Worm (Caenorhabditis elegans) whole organism, L4 larva: Measurements from ENCODE around the gene jun-1.

Experiments
- F10B5.3 ChIP-seq: sonication (generic microtip); optimal IDR thresholded peaks from 2 replicates; lab custom pipeline; 2016; ENCODE audit warnings: mild to moderate bottlenecking, missing genetic modification characterization, missing compliant biosample characterization
- F26F4.8 ChIP-seq: fragments of 200-800 bp; sonication (Bioruptor generic); conservative IDR thresholded peaks from 2 replicates; pipeline ENCODE4 v1.3.6; 2022; ENCODE audit warnings: missing genetic modification characterization, missing compliant biosample characterization
- Y105C5A.15 ChIP-seq: fragments of 200-800 bp; sonication (Bioruptor generic); IDR thresholded peaks from 2 replicates; pipeline ENCODE4 v1.3.6; 2022; ENCODE audit warnings: missing genetic modification characterization, missing compliant biosample characterization
- ZK337.2 ChIP-seq: fragments of 200-800 bp; sonication (Bioruptor generic); IDR thresholded peaks from 2 replicates; pipeline ENCODE4 v1.3.6; 2022; ENCODE audit warnings: missing genetic modification reagents, missing genetic modification characterization, missing compliant biosample characterization
- aha-1 ChIP-seq: fragments of 150-350 bp; peaks from one replicate; lab custom pipeline; 2014; ENCODE audit warnings: missing biosample characterization, missing genetic modification characterization
- attf-4 ChIP-seq: sonication (generic microtip); optimal IDR thresholded peaks from 3 replicates; lab custom pipeline; 2017; ENCODE audit warnings: missing biosample characterization, missing genetic modification characterization
- ceh-32 ChIP-seq: sonication (generic microtip); optimal IDR thresholded peaks from 2 replicates; lab custom pipeline; 2016; ENCODE audit warnings: mild to moderate bottlenecking, missing genetic modification characterization, missing compliant biosample characterization; ENCODE audit not compliant: poor library complexity
- cey-2 ChIP-seq: sonication (generic microtip); optimal IDR thresholded peaks from 3 replicates; lab custom pipeline; 2017; ENCODE audit warnings: missing genetic modification characterization, mild to moderate bottlenecking, missing compliant biosample characterization, antibody characterized with exemption, borderline replicate concordance; ENCODE audit not compliant: insufficient read depth
- ctbp-1 ChIP-seq: fragments of 200-800 bp; sonication (Bioruptor generic); IDR thresholded peaks from 2 replicates; pipeline ENCODE4 v1.3.6; 2022; ENCODE audit warnings: missing genetic modification reagents, missing genetic modification characterization, missing compliant biosample characterization
- daf-12 ChIP-seq: fragments of 150-350 bp; optimal IDR thresholded peaks from 2 replicates; lab custom pipeline; 2014; ENCODE audit warnings: missing biosample characterization, missing genetic modification reagents, missing genetic modification characterization
- daf-16 ChIP-seq, 3 experiments: sonication (generic microtip); optimal IDR thresholded peaks; 2 replicates each; lab custom pipeline; 2016 to 2017; ENCODE audit warnings: missing genetic modification characterization in 3 of 3, missing genetic modification reagents in 3 of 3, mild to moderate bottlenecking in 2 of 3, missing compliant biosample characterization in 2 of 3, missing biosample characterization in 1 of 3, moderate library complexity in 1 of 3
- daf-8 ChIP-seq: fragments of 200-800 bp; sonication (Bioruptor generic); IDR thresholded peaks from 2 replicates; pipeline ENCODE4 v1.3.6; 2022; ENCODE audit warnings: missing genetic modification characterization, missing compliant biosample characterization
- dmd-6 ChIP-seq: fragments of 200-800 bp; sonication (Bioruptor generic); IDR thresholded peaks from 2 replicates; pipeline ENCODE4 v1.3.6; 2022; ENCODE audit warnings: missing genetic modification reagents, missing genetic modification characterization, missing compliant biosample characterization
- dmd-8 ChIP-seq: fragments of 200-800 bp; sonication (Bioruptor generic); IDR thresholded peaks from 2 replicates; pipeline ENCODE4 v1.3.6; 2022; ENCODE audit warnings: missing genetic modification characterization, missing compliant biosample characterization
- dve-1 ChIP-seq: sonication (generic microtip); optimal IDR thresholded peaks from 2 replicates; lab custom pipeline; 2017; ENCODE audit warnings: antibody characterized with exemption, mild to moderate bottlenecking, missing genetic modification characterization, missing compliant biosample characterization; ENCODE audit not compliant: insufficient read depth
- egl-43 ChIP-seq: fragments of 200-800 bp; sonication (Bioruptor generic); IDR thresholded peaks from 2 replicates; pipeline ENCODE4 v1.3.6; 2022; ENCODE audit warnings: missing genetic modification reagents, missing genetic modification characterization, missing compliant biosample characterization
- hif-1 ChIP-seq, 2 experiments: sonication (generic microtip); optimal IDR thresholded peaks; 2 replicates each; lab custom pipeline; 2016 to 2017; ENCODE audit warnings: missing compliant biosample characterization in 2 of 2, missing genetic modification characterization in 2 of 2, missing genetic modification reagents in 2 of 2, missing genotype in 2 of 2, mild to moderate bottlenecking in 1 of 2
- hlh-30 ChIP-seq: sonication (generic microtip); optimal IDR thresholded peaks from 2 replicates; lab custom pipeline; 2017; ENCODE audit warnings: antibody characterized with exemption, mild to moderate bottlenecking, missing genetic modification characterization, missing compliant biosample characterization; ENCODE audit not compliant: insufficient read depth
- hmg-1.1 ChIP-seq: fragments of 200-800 bp; sonication (Bioruptor generic); IDR thresholded peaks from 2 replicates; pipeline ENCODE4 v1.3.6; 2022; ENCODE audit warnings: missing genetic modification reagents, missing genetic modification characterization, missing compliant biosample characterization
- lin-1 ChIP-seq: fragments of 200-800 bp; sonication (Bioruptor generic); IDR thresholded peaks from 2 replicates; pipeline ENCODE4 v1.3.6; 2022; ENCODE audit warnings: missing genetic modification reagents, missing genetic modification characterization, missing compliant biosample characterization
- lin-38 ChIP-seq: fragments of 200-800 bp; sonication (Bioruptor generic); IDR thresholded peaks from 2 replicates; pipeline ENCODE4 v1.3.6; 2022; ENCODE audit warnings: missing genetic modification reagents, missing genetic modification characterization, missing compliant biosample characterization
- lin-39 ChIP-seq: fragments of 150-350 bp; optimal IDR thresholded peaks from 2 replicates; lab custom pipeline; 2014; ENCODE audit warnings: missing biosample characterization, missing genetic modification reagents, missing genetic modification characterization
- lsy-2 ChIP-seq, 2 experiments: fragments of 150-350 bp in 1 of 2; sonication (generic microtip) in 1 of 2; optimal IDR thresholded peaks; 2 replicates each; lab custom pipeline; 2014 to 2017; ENCODE audit warnings: missing biosample characterization in 2 of 2, missing genetic modification characterization in 2 of 2
- madf-9 ChIP-seq: fragments of 200-800 bp; sonication (Bioruptor generic); conservative IDR thresholded peaks from 2 replicates; pipeline ENCODE4 v1.3.6; 2022; ENCODE audit warnings: missing genetic modification reagents, missing genetic modification characterization, missing compliant biosample characterization
- mdt-29 ChIP-seq: fragments of 200-800 bp; sonication (Bioruptor generic); IDR thresholded peaks from 2 replicates; pipeline ENCODE4 v1.3.6; 2022; ENCODE audit warnings: missing genetic modification reagents, missing genetic modification characterization, missing compliant biosample characterization
- mes-2 ChIP-seq: sonication (generic microtip); optimal IDR thresholded peaks from 2 replicates; lab custom pipeline; 2016; ENCODE audit warnings: missing genotype, mild to moderate bottlenecking, missing genetic modification characterization, missing compliant biosample characterization; ENCODE audit not compliant: poor library complexity, severe bottlenecking
- mxl-2 ChIP-seq: fragments of 200-800 bp; sonication (Bioruptor generic); conservative IDR thresholded peaks from 2 replicates; pipeline ENCODE4 v1.3.6; 2022; ENCODE audit warnings: missing genetic modification reagents, missing genetic modification characterization, missing compliant biosample characterization
- mxl-3 ChIP-seq: fragments of 200-800 bp; sonication (Bioruptor generic); optimal IDR thresholded peaks from 2 replicates; lab custom pipeline; 2018; ENCODE audit warnings: mild to moderate bottlenecking, missing genetic modification characterization, missing compliant biosample characterization
- nhr-102 ChIP-seq: sonication (generic microtip); optimal IDR thresholded peaks from 2 replicates; lab custom pipeline; 2016; ENCODE audit warnings: mild to moderate bottlenecking, missing genetic modification characterization, moderate library complexity, missing compliant biosample characterization
- nhr-41 ChIP-seq: fragments of 200-800 bp; sonication (Bioruptor generic); IDR thresholded peaks from 2 replicates; pipeline ENCODE4 v1.3.6; 2022; ENCODE audit warnings: missing genetic modification reagents, missing genetic modification characterization, missing compliant biosample characterization
- nhr-48 ChIP-seq: sonication (generic microtip); optimal IDR thresholded peaks from 2 replicates; lab custom pipeline; 2016; ENCODE audit warnings: mild to moderate bottlenecking, missing genetic modification characterization, missing compliant biosample characterization
- pha-4 ChIP-seq, 2 experiments: fragments of 150-350 bp in 1 of 2; fragments of 200-800 bp in 1 of 2; sonication (Bioruptor generic) in 1 of 2; IDR thresholded peaks in 1 of 2; optimal IDR thresholded peaks in 1 of 2; 2 replicates each; pipeline versions ENCODE4 v1.3.6 to Lab custom; 2014 to 2022; ENCODE audit warnings: missing genetic modification characterization in 2 of 2, missing genetic modification reagents in 2 of 2, missing biosample characterization in 1 of 2, missing compliant biosample characterization in 1 of 2
- rbr-2 ChIP-seq: sonication (generic microtip); optimal IDR thresholded peaks from 2 replicates; lab custom pipeline; 2016; ENCODE audit warnings: missing genotype, missing genetic modification characterization, missing compliant biosample characterization
- zfp-2 ChIP-seq: sonication (generic microtip); optimal IDR thresholded peaks from 2 replicates; lab custom pipeline; 2016; ENCODE audit warnings: mild to moderate bottlenecking, missing genetic modification characterization, missing compliant biosample characterization
- zip-11 ChIP-seq: fragments of 200-800 bp; sonication (Bioruptor generic); IDR thresholded peaks from 2 replicates; pipeline ENCODE4 v1.3.6; 2022; ENCODE audit warnings: missing genetic modification characterization, missing compliant biosample characterization
- ztf-11 ChIP-seq: fragments of 150-350 bp; optimal IDR thresholded peaks from 2 replicates; lab custom pipeline; 2014; ENCODE audit warnings: missing biosample characterization, missing genetic modification characterization

jun-1 gene

ce11 chrII:9160197-9160806 lies 47.3 kb downstream of the jun-1 start (continued):
- no peak for TF ChIP-seq daf-16 (GFP tag; optimal IDR thresholded peaks at IDR 0.05; lab: Kevin White, UChicago)
- peak; percentile 43 for TF ChIP-seq daf-16 (tag; optimal IDR thresholded peaks at IDR 0.05; lab: Kevin White, UChicago)
- no peak for TF ChIP-seq daf-12 (tag; lab: Kevin White, UChicago)
- no peak for TF ChIP-seq lin-38 (GFP tag; lab: Robert Waterston, UW)
- peak; percentile 27 for TF ChIP-seq nhr-102 (tag; lab: Kevin White, UChicago)
- TF ChIP-seq F10B5.3 (tag; lab: Kevin White, UChicago), result no peak
- no peak for TF ChIP-seq madf-9 (GFP tag; lab: Robert Waterston, UW)
- peak in 1 of 2 experiments; percentile 34 for TF ChIP-seq lsy-2 (tag; optimal IDR thresholded peaks at IDR 0.05; lab: Kevin White, UChicago)
- TF ChIP-seq dve-1 (tag; lab: Kevin White, UChicago), result peak; percentile 77
- TF ChIP-seq cey-2 (tag; lab: Kevin White, UChicago), result peak; percentile 20
- TF ChIP-seq mxl-3 (GFP tag; lab: Kevin White, UChicago), result peak; percentile 83
- TF ChIP-seq dmd-6 (GFP tag; lab: Robert Waterston, UW), result peak; percentile 89
- TF ChIP-seq ctbp-1 (GFP tag; lab: Robert Waterston, UW), result no peak
- TF ChIP-seq zfp-2, result no peak
- TF ChIP-seq zip-11 (GFP tag; lab: Robert Waterston, UW), result no peak
- peak; percentile 2 for TF ChIP-seq mes-2
- peak; percentile 75 for TF ChIP-seq hlh-30 (tag; lab: Kevin White, UChicago)

- TF ChIP-seq hmg-1.1 (GFP tag; lab: Robert Waterston, UW), result no peak
- no peak for TF ChIP-seq daf-16 (GFP tag; optimal IDR thresholded peaks at IDR 0.05; lab: Kevin White, UChicago)
- no peak for TF ChIP-seq daf-16 (tag; optimal IDR thresholded peaks at IDR 0.05; lab: Kevin White, UChicago)
- TF ChIP-seq mdt-29 (GFP tag; lab: Robert Waterston, UW), result no peak
- no peak for TF ChIP-seq daf-8 (GFP tag; lab: Robert Waterston, UW)
- TF ChIP-seq nhr-41 (GFP tag; lab: Robert Waterston, UW), result no peak
- no peak for TF ChIP-seq ztf-11 (tag; lab: Kevin White, UChicago)
- TF ChIP-seq egl-43 (GFP tag; lab: Robert Waterston, UW), result no peak
- TF ChIP-seq mxl-2 (GFP tag; lab: Robert Waterston, UW), result no peak
- TF ChIP-seq attf-4 (tag; lab: Kevin White, UChicago), result no peak
- no peak for TF ChIP-seq zip-11 (GFP tag; lab: Robert Waterston, UW)
- no peak for TF ChIP-seq rbr-2
- peak; percentile 15 for TF ChIP-seq nhr-48 (tag; lab: Kevin White, UChicago)
- TF ChIP-seq ceh-32, result no peak
- TF ChIP-seq aha-1 (tag; lab: Kevin White, UChicago), result peak; percentile 84
- no peak for TF ChIP-seq dmd-8
- TF ChIP-seq pha-4 (GFP tag; IDR thresholded peaks at IDR 0.05; lab: Robert Waterston, UW), result no peak
- TF ChIP-seq pha-4 (tag; optimal IDR thresholded peaks at IDR 0.05; lab: Kevin White, UChicago), result no peak
- TF ChIP-seq lin-39, result no peak
- TF ChIP-seq Y105C5A.15 (GFP tag; lab: Robert Waterston, UW), result no peak
- TF ChIP-seq ZK337.2 (GFP tag; lab: Robert Waterston, UW), result no peak
- no peak for TF ChIP-seq lin-38 (GFP tag; lab: Robert Waterston, UW)
- no peak for TF ChIP-seq lin-1 (GFP tag; lab: Robert Waterston, UW)
- peak; percentile 42 for TF ChIP-seq dmd-6 (GFP tag; lab: Robert Waterston, UW)
- TF ChIP-seq, all 104 proteins: peak for 3
Measured at ce11 chrII:9161023-9161422, 48.1 kb downstream of the jun-1 start, which contains the start of gene rhy-1. TSS of gene rhy-1 (plus strand) at chrII:9161379.

- TF ChIP-seq hif-1 (tag; optimal IDR thresholded peaks at IDR 0.05; lab: Kevin White, UChicago) (peak in 1 of 2 experiments; percentile 38), F26F4.8 (GFP tag; lab: Robert Waterston, UW) (no peak), lin-38 (GFP tag; lab: Robert Waterston, UW) (0 out of 2 replicates have a peak, but pooled peaks have one; percentile 8)
Measured at ce11 chrII:9163348-9163747, 50.4 kb downstream of the jun-1 start.
